Fruit fly (Drosophila melanogaster): Measurements from ENCODE around the gene iPLA2-VIA.
A peak's percentile ranks its signal among the peaks of the same experiment; 100 is the strongest.

Gene iPLA2-VIA

DNA sequence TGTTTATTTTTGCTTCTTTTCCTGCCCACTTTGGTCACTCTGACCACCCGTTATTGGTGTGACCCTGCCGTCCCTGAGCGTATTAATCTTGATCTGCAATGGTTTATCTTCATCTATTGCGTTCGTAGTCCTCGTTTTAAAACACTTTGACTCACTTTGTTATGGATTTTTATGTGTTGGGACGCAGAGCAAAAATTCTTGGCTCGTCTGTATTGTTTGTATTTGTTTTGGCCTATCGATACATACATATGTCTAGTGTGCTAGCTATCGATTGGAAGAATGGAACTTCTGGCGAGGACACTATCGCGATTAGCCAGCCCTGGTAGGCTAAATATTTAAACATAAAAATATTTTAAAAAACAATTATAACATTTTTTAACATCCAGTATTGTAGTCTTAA, 4.5 kb downstream of the iPLA2-VIA start, which contains the start of gene CG10809 (continued):
- TF ChIP-seq H2.0 (GFP tag; IDR thresholded peaks at IDR 0.05) (no peak), CG30403 (GFP tag; optimal IDR thresholded peaks at IDR 0.05) (peak; percentile 35), trem (tag; optimal IDR thresholded peaks at IDR 0.05) (peak; percentile 80), nerfin-1 (tag; optimal IDR thresholded peaks at IDR 0.05) (peak; percentile 63), CG12219 (GFP tag; optimal IDR thresholded peaks at IDR 0.05) (no peak), E2f2 (GFP tag; IDR thresholded peaks at IDR 0.05) (peak; percentile 59), Lpt (GFP tag; optimal IDR thresholded peaks at IDR 0.05) (no peak), CG2199 (GFP tag; IDR thresholded peaks at IDR 0.05) (0 out of 3 replicates have a peak, but pooled peaks have one; percentile 33), Dp (GFP tag; optimal IDR thresholded peaks at IDR 0.05) (peak; percentile 59), CG12104 (GFP tag; optimal IDR thresholded peaks at IDR 0.05) (peak; percentile 14), row (GFP tag; IDR thresholded peaks at IDR 0.05) (peak; percentile 80), exex (tag; optimal IDR thresholded peaks at IDR 0.05) (peak; percentile 8), CG4617 (GFP tag; optimal IDR thresholded peaks at IDR 0.05; ENCODE audit: borderline replicate concordance) (peak; percentile 97), CG3995 (GFP tag; optimal IDR thresholded peaks at IDR 0.05) (peak; percentile 43), CG10267 (tag; optimal IDR thresholded peaks at IDR 0.05) (peak; percentile 74), CG13775 (GFP tag; optimal IDR thresholded peaks at IDR 0.05) (peak; percentile 19), Hr78 (GFP tag; optimal IDR thresholded peaks at IDR 0.05) (no peak), oc (tag; optimal IDR thresholded peaks at IDR 0.05) (no peak), stwl (tag; optimal IDR thresholded peaks at IDR 0.05) (peak; percentile 87), dati (GFP tag; IDR thresholded peaks at IDR 0.05) (no peak), tin (GFP tag; optimal IDR thresholded peaks at IDR 0.05) (peak; percentile 29), Sox102F (GFP tag; optimal IDR thresholded peaks at IDR 0.05) (no peak), Gug (GFP tag; IDR thresholded peaks at IDR 0.05) (peak; percentile 18; the same call in 1 of the 4 replicates), CG10654 (GFP tag; optimal IDR thresholded peaks at IDR 0.05) (peak; percentile 20), YL-1 (GFP tag; optimal IDR thresholded peaks at IDR 0.05) (peak; percentile 88), Ada2b (GFP tag; IDR thresholded peaks at IDR 0.05) (no peak), ato (GFP tag; IDR thresholded peaks at IDR 0.05; ENCODE audit: partially characterized antibody) (peak; percentile 77), CHES-1-like (GFP tag; optimal IDR thresholded peaks at IDR 0.05) (peak; percentile 69), twi (tag; optimal IDR thresholded peaks at IDR 0.05) (peak; percentile 36), CrebB (tag; optimal IDR thresholded peaks at IDR 0.05) (no peak), crol (GFP tag; IDR thresholded peaks at IDR 0.05) (no peak), mam (GFP tag; optimal IDR thresholded peaks at IDR 0.05) (peak; percentile 11)

DNA sequence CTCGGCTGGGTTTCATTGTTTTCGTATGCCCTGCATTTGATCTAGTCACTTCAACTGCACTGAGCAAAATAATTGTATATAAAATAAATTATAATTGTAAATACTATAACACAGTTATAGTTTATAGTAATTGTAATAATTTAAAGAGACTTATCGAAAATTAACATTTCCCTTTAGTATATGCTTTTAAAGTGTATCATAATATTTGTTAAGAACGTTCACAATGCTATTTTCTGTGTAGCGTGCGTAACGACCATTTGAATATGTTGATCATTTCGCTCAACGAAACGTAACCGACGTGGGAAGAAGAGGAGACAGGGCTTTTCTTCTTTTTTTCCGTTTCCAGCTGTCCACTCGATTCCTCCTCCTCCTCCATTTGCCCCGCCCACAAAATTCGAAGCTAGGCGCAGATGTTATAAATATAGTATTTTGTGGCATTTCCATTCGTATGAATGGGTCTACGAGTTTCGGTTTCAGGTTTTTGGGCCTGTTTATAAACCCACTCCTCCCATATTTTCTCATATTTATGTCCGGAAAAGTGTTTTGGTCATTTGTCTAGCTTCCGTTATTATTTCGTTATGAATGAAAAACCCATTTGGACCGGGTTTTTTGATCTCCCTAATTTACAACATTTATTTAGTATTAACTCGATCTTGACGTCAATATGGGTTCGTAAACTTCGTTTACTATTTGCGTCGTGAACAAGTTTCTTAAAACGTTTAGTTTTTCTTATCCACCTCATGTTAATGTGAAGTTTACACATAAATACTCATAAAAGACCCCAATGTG, 7.5 kb downstream of the iPLA2-VIA start:
- TF ChIP-seq pros (GFP tag; optimal IDR thresholded peaks at IDR 0.05) (no peak), CG14014 (GFP tag; IDR thresholded peaks at IDR 0.05) (peak; percentile 63; the same call in 1 of the 2 replicates), slou (GFP tag; optimal IDR thresholded peaks at IDR 0.05) (peak; percentile 24), klu (GFP tag; IDR thresholded peaks at IDR 0.05) (peak; percentile 41; the same call in 1 of the 2 replicates), CG10565 (GFP tag; optimal IDR thresholded peaks at IDR 0.05) (no peak), zfh2 (GFP tag; optimal IDR thresholded peaks at IDR 0.05) (no peak), CG6654 (GFP tag; optimal IDR thresholded peaks at IDR 0.05) (peak; percentile 34), disco-r (GFP tag; optimal IDR thresholded peaks at IDR 0.05) (no peak), Ada2b (GFP tag; IDR thresholded peaks at IDR 0.05) (peak; percentile 69), CG14667 (GFP tag; IDR thresholded peaks at IDR 0.05) (peak; percentile 72), gcm2 (GFP tag; optimal IDR thresholded peaks at IDR 0.05) (no peak), Drgx (GFP tag; IDR thresholded peaks at IDR 0.05) (peak; percentile 39; the same call in 1 of the 2 replicates), E2f1 (GFP tag; IDR thresholded peaks at IDR 0.05) (peak; percentile 91), CG12391 (tag; optimal IDR thresholded peaks at IDR 0.05) (peak; percentile 91), fd96Cb (tag; optimal IDR thresholded peaks at IDR 0.05) (peak; percentile 89), CG7357 (GFP tag; IDR thresholded peaks at IDR 0.05) (peak; percentile 56; the same call in 1 of the 3 replicates), HLH54F (GFP tag; optimal IDR thresholded peaks at IDR 0.05) (no peak), chinmo (GFP tag; IDR thresholded peaks at IDR 0.05; ENCODE audit: partially characterized antibody) (no peak), CrebB (tag; optimal IDR thresholded peaks at IDR 0.05) (peak; percentile 48), CG10274 (GFP tag; optimal IDR thresholded peaks at IDR 0.05) (no peak), br (optimal IDR thresholded peaks at IDR 0.05) (no peak)

Data from whole organism, embryonic.